Worm (Caenorhabditis elegans): ENCODE results near the gene T03G11.10.

ce11 chrX:5162755-5163154 lies 8.2 kb downstream of the T03G11.10 start, which contains the start of gene EGAP5.1:
- TF ChIP-seq lin-38 (GFP tag; IDR thresholded peaks at IDR 0.05) (no peak), ama-1 (optimal IDR thresholded peaks at IDR 0.05) (no peak)

Measured in whole organism, L4 larva.